Fruit fly (Drosophila melanogaster): Measurements from ENCODE around the gene mex1.

DNA sequence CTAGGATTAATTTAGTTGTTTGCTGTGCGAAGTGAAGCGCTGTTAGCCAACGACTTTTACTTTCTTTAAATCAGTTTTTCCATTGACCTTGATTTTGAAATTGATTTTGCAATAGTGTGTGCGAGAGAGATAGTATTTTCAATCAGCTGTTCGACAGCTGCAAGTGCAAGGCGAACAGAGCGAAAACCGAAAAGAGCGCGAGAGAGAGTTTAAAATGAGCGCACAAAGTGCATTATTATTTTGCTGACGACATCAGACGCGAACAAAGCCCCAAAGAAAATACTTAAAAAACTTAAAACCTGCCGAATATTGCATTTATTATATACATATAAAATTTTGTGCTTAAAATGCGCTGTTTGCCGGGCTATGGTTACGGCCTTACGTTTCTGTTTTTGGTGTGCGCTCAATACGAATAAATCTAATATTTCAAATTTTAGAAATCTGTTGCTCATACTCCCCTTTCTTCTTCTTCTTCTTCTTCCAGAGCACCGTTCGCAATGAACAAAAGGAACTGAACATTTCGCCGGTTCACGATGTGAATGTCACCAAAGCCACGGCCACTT, 7.6 kb downstream of the mex1 start:
- TF ChIP-seq CG8159 (tag; optimal IDR thresholded peaks at IDR 0.05), result no peak
- TF ChIP-seq Ets98B (GFP tag; IDR thresholded peaks at IDR 0.05), result no peak
- TF ChIP-seq CG8301 (tag; optimal IDR thresholded peaks at IDR 0.05), result no peak
- TF ChIP-seq EcR (GFP tag; optimal IDR thresholded peaks at IDR 0.05), result peak; percentile 68
- no peak for TF ChIP-seq CG14655 (GFP tag; optimal IDR thresholded peaks at IDR 0.05)
- no peak for TF ChIP-seq CG34367 (tag; optimal IDR thresholded peaks at IDR 0.05)
- TF ChIP-seq CG13204 (GFP tag; optimal IDR thresholded peaks at IDR 0.05), result no peak
- TF ChIP-seq CG10348 (GFP tag; IDR thresholded peaks at IDR 0.05), result no peak
- TF ChIP-seq Pif1B (GFP tag; optimal IDR thresholded peaks at IDR 0.05), result peak; percentile 32
- TF ChIP-seq CG32121 (GFP tag; IDR thresholded peaks at IDR 0.05), result no peak
- TF ChIP-seq Pif1A (GFP tag; optimal IDR thresholded peaks at IDR 0.05), result no peak
- TF ChIP-seq CG9948 (tag; optimal IDR thresholded peaks at IDR 0.05), result no peak
- TF ChIP-seq CG4496 (GFP tag; IDR thresholded peaks at IDR 0.05), result no peak
- TF ChIP-seq rn (GFP tag; IDR thresholded peaks at IDR 0.05), result no peak

Measured in whole organism, pupa.